Worm (Caenorhabditis elegans): ENCODE measurements around the gene C14B1.8.

C14B1.8 gene

ce11 chrIII:3726443-3726842 lies 7.0 kb upstream of the C14B1.8 start, which contains the start of gene gldi-5:
TSS of gene gldi-5 (minus strand) at chrIII:3726500.
- no peak for TF ChIP-seq jun-1 (tag; optimal IDR thresholded peaks at IDR 0.05)
- TF ChIP-seq irx-1 (tag; optimal IDR thresholded peaks at IDR 0.05), result no peak
- no peak for TF ChIP-seq sox-4 (tag; optimal IDR thresholded peaks at IDR 0.05)
- no peak for TF ChIP-seq C04F5.9 (tag; optimal IDR thresholded peaks at IDR 0.05)
- TF ChIP-seq elt-3 (tag; optimal IDR thresholded peaks at IDR 0.05), result no peak
- TF ChIP-seq fkh-8 (tag; optimal IDR thresholded peaks at IDR 0.05), result no peak
- TF ChIP-seq lin-15B (tag; optimal IDR thresholded peaks at IDR 0.05), result no peak
- TF ChIP-seq nhr-19 (GFP tag; conservative IDR thresholded peaks at IDR 0.05), result no peak
- TF ChIP-seq lsy-2 (tag; optimal IDR thresholded peaks at IDR 0.05), result no peak
- no peak for TF ChIP-seq efl-1 (optimal IDR thresholded peaks at IDR 0.05)
- TF ChIP-seq efl-1 (GFP tag; optimal IDR thresholded peaks at IDR 0.05 in 1 of 2), result no peak
- no peak for TF ChIP-seq zip-4 (GFP tag; optimal IDR thresholded peaks at IDR 0.05)
- no peak for TF ChIP-seq ztf-11 (tag; optimal IDR thresholded peaks at IDR 0.05)
- TF ChIP-seq nhr-77 (tag; optimal IDR thresholded peaks at IDR 0.05), result no peak

ce11 chrIII:3724880-3725279 lies 5.4 kb upstream of the C14B1.8 start, which contains the start of gene C14B1.12:
TSS of gene C14B1.12 (minus strand) at chrIII:3724980.
- TF ChIP-seq sptf-1 (tag; optimal IDR thresholded peaks at IDR 0.05), result no peak
- no peak for TF ChIP-seq lsy-2 (tag; optimal IDR thresholded peaks at IDR 0.05)
- no peak for TF ChIP-seq tbx-2 (tag; optimal IDR thresholded peaks at IDR 0.05)
- no peak for TF ChIP-seq unc-98 (GFP tag; IDR thresholded peaks at IDR 0.05)
- TF ChIP-seq pag-3 (tag; optimal IDR thresholded peaks at IDR 0.05; ENCODE audit: borderline replicate concordance, insufficient read depth), result no peak
- TF ChIP-seq nhr-85 (tag), result no peak
- no peak for TF ChIP-seq ceh-82 (tag; optimal IDR thresholded peaks at IDR 0.05)
- no peak for TF ChIP-seq ceh-90 (tag; optimal IDR thresholded peaks at IDR 0.05)
- TF ChIP-seq lin-14 (GFP tag; optimal IDR thresholded peaks at IDR 0.05), result no peak
- no peak for TF ChIP-seq xbp-1 (tag; optimal IDR thresholded peaks at IDR 0.05)

- TF ChIP-seq lin-39 (tag; optimal IDR thresholded peaks at IDR 0.05) (no peak), xbp-1 (tag; optimal IDR thresholded peaks at IDR 0.05) (no peak), elt-2 (tag; optimal IDR thresholded peaks at IDR 0.05) (no peak), unc-130 (tag; optimal IDR thresholded peaks at IDR 0.05) (no peak), zag-1 (tag; optimal IDR thresholded peaks at IDR 0.05) (no peak), ceh-88 (GFP tag; IDR thresholded peaks at IDR 0.05) (no peak), efl-1 (optimal IDR thresholded peaks at IDR 0.05) (peak in 1 of 2 experiments; percentile 44), efl-1 (GFP tag; optimal IDR thresholded peaks at IDR 0.05 in 1 of 2) (no peak), lin-15B (tag; optimal IDR thresholded peaks at IDR 0.05) (no peak)
Measured at ce11 chrIII:3723726-3724125, 4.2 kb upstream of the C14B1.8 start.

ce11 chrIII:3716073-3716659 lies 3.3 kb downstream of the C14B1.8 start:
- no peak for TF ChIP-seq tlp-1 (tag; optimal IDR thresholded peaks at IDR 0.05)
- peak in 1 of 2 experiments; percentile 11 for TF ChIP-seq efl-1 (optimal IDR thresholded peaks at IDR 0.05)
- TF ChIP-seq efl-1 (GFP tag; optimal IDR thresholded peaks at IDR 0.05 in 1 of 2), result no peak

- TF ChIP-seq nhr-85 (tag), result peak; percentile 42
- TF ChIP-seq hlh-17 (GFP tag; optimal IDR thresholded peaks at IDR 0.05; ENCODE audit: borderline replicate concordance), result no peak
- TF ChIP-seq nhr-19 (GFP tag; conservative IDR thresholded peaks at IDR 0.05), result no peak
Measured at ce11 chrIII:3713163-3713562, 6.3 kb downstream of the C14B1.8 start, which contains the start of gene nrde-1. TSS of gene nrde-1 (plus strand) at chrIII:3713463.

ce11 chrIII:3709030-3709429 lies 10.4 kb downstream of the C14B1.8 start, which contains the start of gene alkb-8:
TSS of gene alkb-8 (plus strand) at chrIII:3709330.
- TF ChIP-seq rnt-1 (tag; optimal IDR thresholded peaks at IDR 0.05) (no peak), jun-1 (tag; optimal IDR thresholded peaks at IDR 0.05) (no peak), lin-15B (tag; optimal IDR thresholded peaks at IDR 0.05) (no peak), unc-130 (tag; optimal IDR thresholded peaks at IDR 0.05) (no peak), nhr-237 (tag; optimal IDR thresholded peaks at IDR 0.05) (no peak), hlh-4 (tag; optimal IDR thresholded peaks at IDR 0.05) (no peak), unc-86 (tag; optimal IDR thresholded peaks at IDR 0.05) (no peak), nhr-19 (GFP tag; conservative IDR thresholded peaks at IDR 0.05) (no peak), F16B12.6 (tag; optimal IDR thresholded peaks at IDR 0.05) (no peak), lin-14 (GFP tag; optimal IDR thresholded peaks at IDR 0.05) (no peak), ztf-4 (tag; optimal IDR thresholded peaks at IDR 0.05) (no peak), egl-27 (tag; optimal IDR thresholded peaks at IDR 0.05) (no peak), lin-13 (GFP tag; optimal IDR thresholded peaks at IDR 0.05) (no peak)

Measured in whole organism, L1 larva.